Worm (Caenorhabditis elegans) whole organism, L4/young adult: ENCODE results near the gene C25E10.11.

Source experiments
- W03F9.2 ChIP-seq: fragments of 150-350 bp; optimal IDR thresholded peaks from 2 replicates; lab custom pipeline; 2014; ENCODE audit warnings: missing biosample characterization, missing genetic modification characterization
- dao-5 ChIP-seq: sonication (generic microtip); optimal IDR thresholded peaks from 2 replicates; lab custom pipeline; 2016; ENCODE audit warnings: missing genotype, missing genetic modification characterization, moderate library complexity, missing compliant biosample characterization
- him-1 ChIP-seq: sonication (generic microtip); optimal IDR thresholded peaks from 2 replicates; lab custom pipeline; 2016; ENCODE audit warnings: missing genotype, missing genetic modification reagents, missing genetic modification characterization, missing compliant biosample characterization

The C25E10.11 gene

DNA sequence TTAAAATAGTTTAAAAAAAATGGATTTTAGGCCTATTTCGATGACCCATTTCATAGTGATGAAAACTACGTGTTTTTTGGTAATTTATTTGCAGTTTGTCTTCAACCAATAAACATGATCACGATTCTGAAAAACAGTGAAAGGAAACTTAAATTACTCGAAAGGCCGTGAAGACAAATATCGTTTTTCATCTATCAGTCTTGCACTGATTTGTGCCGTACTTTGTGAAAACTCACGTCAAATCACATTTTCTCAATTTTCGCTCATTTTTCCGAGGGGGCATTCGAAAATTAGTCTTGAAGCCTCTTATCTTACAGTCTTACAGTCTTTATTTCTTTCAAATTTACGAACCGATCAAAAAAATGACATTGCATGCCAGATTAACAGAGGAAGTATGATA lies at the start of gene C25E10.11:
TSS of gene C25E10.11 (minus strand) at position 101 of the 400 bp plus-strand sequence.
- TF ChIP-seq him-1 (tag; lab: Kevin White, UChicago): no peak
- TF ChIP-seq W03F9.2 (tag; lab: Kevin White, UChicago): no peak
- no peak for TF ChIP-seq dao-5

- TF ChIP-seq dao-5 (no peak), W03F9.2 (tag; lab: Kevin White, UChicago) (no peak), him-1 (tag; lab: Kevin White, UChicago) (no peak)
Measured at ce11 chrV:9108219-9108618, 49.7 kb upstream of the C25E10.11 start, which contains the start of gene F21C10.18. TSS of gene F21C10.18 (plus strand) at chrV:9108519.

ce11 chrV:9101062-9101461 lies 42.5 kb upstream of the C25E10.11 start, which contains the start of gene frpr-6:
TSS of gene frpr-6 (minus strand) at chrV:9101162.
- no peak for TF ChIP-seq W03F9.2 (tag; lab: Kevin White, UChicago)

ce11 chrV:9098280-9098973 lies 39.9 kb upstream of the C25E10.11 start, which contains the start of gene F21C10.9:
TSS of gene F21C10.9 (minus strand) at chrV:9098696.
- TF ChIP-seq W03F9.2 (tag; lab: Kevin White, UChicago) (no peak), dao-5 (no peak), him-1 (tag; lab: Kevin White, UChicago) (no peak)

DNA sequence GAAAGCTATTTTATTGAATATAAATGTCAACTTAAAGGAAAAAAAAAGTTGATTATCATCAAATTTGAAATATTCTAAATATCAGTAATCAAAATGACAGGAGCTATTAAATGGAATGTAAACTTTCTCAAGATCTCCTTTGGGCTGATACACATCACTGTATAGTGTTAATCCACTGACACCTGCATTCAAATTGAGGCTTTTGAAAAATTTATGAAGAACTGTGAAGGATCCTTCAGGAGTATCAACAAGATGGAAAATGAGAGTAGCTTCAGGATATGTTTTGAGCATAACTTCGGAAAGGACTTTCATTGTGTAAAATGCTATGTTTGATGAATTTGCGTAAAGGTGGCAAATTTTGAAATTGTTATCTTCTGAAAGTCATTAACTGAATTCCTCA lies 38.7 kb upstream of the C25E10.11 start:
- TF ChIP-seq W03F9.2 (tag; lab: Kevin White, UChicago) (no peak), him-1 (tag; lab: Kevin White, UChicago) (no peak), dao-5 (no peak)

ce11 chrV:9096674-9097073 lies 38.1 kb upstream of the C25E10.11 start:
- TF ChIP-seq dao-5 (no peak), him-1 (tag; lab: Kevin White, UChicago) (no peak), W03F9.2 (tag; lab: Kevin White, UChicago) (no peak)

- TF ChIP-seq him-1 (tag; lab: Kevin White, UChicago): no peak
- TF ChIP-seq dao-5: no peak
- TF ChIP-seq W03F9.2 (tag; lab: Kevin White, UChicago): peak; percentile 32
Measured at ce11 chrV:9095613-9096317, 37.2 kb upstream of the C25E10.11 start, which contains the start of gene F21C10.10. TSS of gene F21C10.10 (plus strand) at chrV:9096267.

DNA sequence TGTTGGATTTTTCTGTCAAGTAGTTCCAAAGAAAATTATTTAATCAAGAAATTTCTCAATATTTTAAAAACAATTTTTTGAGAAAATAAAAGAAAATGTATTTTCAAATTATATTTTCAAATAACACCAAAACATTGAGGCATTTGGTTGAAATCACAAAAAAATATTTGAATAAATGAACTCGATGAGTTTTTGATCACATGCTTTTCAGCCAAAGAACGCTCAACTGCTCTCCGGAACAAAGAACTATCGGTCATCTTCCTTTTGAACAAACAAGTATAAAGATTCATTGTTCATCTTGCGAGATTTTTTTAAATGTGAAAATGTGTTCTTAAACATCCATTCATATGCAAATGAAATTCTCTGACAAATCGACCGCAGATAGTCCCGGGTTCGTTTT lies 36.4 kb upstream of the C25E10.11 start:
- TF ChIP-seq dao-5 (no peak), him-1 (tag; lab: Kevin White, UChicago) (no peak), W03F9.2 (tag; lab: Kevin White, UChicago) (no peak)

DNA sequence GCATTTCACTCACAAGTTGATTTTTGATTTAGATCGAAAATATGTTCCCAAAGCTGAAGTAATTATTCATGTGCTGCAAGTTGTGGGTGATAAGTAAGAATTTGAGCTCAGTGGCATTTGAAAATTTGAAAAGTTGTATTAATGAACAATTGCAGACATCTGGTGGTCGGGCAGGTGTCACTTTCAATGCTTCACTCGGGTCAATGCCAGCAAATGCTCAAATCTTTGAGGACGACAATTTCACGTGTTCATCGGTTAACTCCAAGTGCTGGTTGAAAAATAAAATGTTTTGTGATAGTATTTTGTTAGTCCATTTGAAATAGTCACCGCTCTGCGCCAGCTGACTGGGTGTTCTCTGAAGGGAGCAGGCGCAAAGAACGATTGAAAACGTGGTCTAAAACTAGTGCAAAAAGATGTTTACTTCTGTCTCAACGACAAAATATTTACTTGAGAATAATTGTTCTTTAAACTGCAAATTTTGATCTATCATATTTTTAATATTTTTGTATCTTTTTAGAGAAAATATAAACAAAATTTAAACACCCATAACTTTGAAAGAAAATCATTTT lies 35.6 kb upstream of the C25E10.11 start:
- TF ChIP-seq dao-5: no peak
- TF ChIP-seq W03F9.2 (tag; lab: Kevin White, UChicago): no peak
- TF ChIP-seq him-1 (tag; lab: Kevin White, UChicago): no peak

ce11 chrV:9092209-9092608 lies 33.7 kb upstream of the C25E10.11 start, which contains the start of gene T27E4.1:
TSS of gene T27E4.1 (plus strand) at chrV:9092345.
- TF ChIP-seq him-1 (tag; lab: Kevin White, UChicago) (no peak), dao-5 (no peak), W03F9.2 (tag; lab: Kevin White, UChicago) (no peak)

- TF ChIP-seq dao-5 (no peak), him-1 (tag; lab: Kevin White, UChicago) (no peak), W03F9.2 (tag; lab: Kevin White, UChicago) (no peak)
Measured at ce11 chrV:9088758-9089157, 30.2 kb upstream of the C25E10.11 start.

DNA sequence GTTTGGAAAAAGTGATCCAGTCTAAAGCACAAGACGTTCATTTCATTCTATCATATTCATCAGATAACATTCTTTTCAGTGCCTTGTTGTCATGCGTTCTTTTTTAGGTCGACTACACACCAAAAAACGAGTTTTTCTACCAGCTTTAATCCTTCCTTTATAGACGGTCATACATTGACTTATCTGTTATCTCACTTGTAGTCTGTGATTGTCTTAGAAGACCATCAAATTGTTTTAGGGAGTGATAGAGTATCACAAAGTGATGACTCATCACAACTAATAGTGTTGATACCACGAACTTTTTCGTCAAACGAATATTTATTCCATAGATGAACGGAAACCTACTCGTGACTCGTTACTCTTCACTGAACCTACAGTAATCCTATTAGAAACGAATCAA lies 27.3 kb upstream of the C25E10.11 start:
- TF ChIP-seq dao-5: no peak
- no peak for TF ChIP-seq W03F9.2 (tag; lab: Kevin White, UChicago)
- TF ChIP-seq him-1 (tag; lab: Kevin White, UChicago): no peak

DNA sequence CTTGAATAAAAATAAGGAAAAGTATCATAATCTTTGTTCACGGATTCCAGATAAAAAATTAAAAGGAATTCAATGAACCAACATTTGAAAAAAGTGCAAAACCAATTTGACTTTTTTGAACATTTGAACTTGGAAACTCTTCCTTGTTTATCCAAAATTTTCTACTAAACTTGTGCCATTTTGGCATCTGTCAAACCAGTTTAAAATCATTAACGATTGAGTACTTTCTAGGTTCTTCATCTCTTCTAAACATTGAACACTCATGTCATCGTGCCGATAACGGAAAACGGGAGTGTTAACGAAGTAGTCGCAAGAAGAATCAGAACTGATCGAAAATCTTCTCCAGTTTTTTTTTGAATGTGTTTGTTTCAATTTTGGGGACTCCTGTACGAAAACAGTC lies 25.7 kb upstream of the C25E10.11 start:
- TF ChIP-seq W03F9.2 (tag; lab: Kevin White, UChicago): no peak
- TF ChIP-seq dao-5: no peak
- no peak for TF ChIP-seq him-1 (tag; lab: Kevin White, UChicago)

DNA sequence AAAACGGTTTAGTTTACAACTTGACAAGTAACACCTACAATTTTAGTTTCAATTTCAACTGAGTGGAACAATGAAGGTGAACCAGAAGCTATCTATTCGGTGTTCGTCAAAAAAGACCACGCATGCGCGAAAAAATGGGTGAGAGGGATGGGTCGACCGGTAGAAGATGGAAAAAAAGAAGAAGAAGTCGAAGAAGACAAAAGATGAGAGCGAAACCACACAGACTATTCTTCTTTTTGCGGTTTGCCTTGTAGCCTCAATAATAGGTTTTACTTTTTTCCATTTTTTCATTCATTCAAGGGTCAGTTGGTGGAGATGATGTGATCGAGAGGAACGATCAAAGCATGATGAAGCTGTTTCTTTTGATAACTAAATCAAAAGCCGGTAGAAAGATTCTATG lies 23.8 kb upstream of the C25E10.11 start:
- no peak for TF ChIP-seq him-1 (tag; lab: Kevin White, UChicago)
- TF ChIP-seq dao-5: no peak
- no peak for TF ChIP-seq W03F9.2 (tag; lab: Kevin White, UChicago)
